Fruit fly (Drosophila melanogaster): ENCODE measurements around the gene CG12643.

DNA sequence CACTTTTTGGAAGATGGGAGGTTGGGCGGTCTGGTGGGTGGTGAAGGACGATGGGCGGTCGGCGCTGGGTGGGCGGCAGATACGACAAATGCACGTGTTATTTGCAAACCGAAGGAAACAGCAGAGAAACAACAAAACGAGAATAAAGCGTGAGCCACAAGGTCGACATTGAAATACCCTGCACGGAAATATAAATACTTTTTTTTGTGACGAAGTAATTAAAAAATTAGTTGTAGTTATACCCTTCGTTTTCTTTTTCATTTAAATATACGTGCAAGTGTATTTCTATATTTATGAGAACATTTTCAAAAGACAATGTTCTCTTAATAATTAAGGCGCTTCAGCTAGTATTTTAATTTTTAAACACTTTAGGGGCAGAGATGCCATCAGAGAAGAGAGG lies 14.4 kb downstream of the CG12643 start:
- no peak for TF ChIP-seq D1 (tag; optimal IDR thresholded peaks at IDR 0.05)
- TF ChIP-seq CG9948 (tag; optimal IDR thresholded peaks at IDR 0.05) = no peak
- TF ChIP-seq CG12605 (GFP tag; IDR thresholded peaks at IDR 0.05) = no peak
- TF ChIP-seq CG8301 (tag; optimal IDR thresholded peaks at IDR 0.05) = peak; percentile 1
- TF ChIP-seq rn (GFP tag; IDR thresholded peaks at IDR 0.05) = no peak

Measured in whole organism, pupa.